Fruit fly (Drosophila melanogaster) whole organism, embryonic: ENCODE results near the gene Send1.
A peak's percentile ranks its signal among the peaks of the same experiment; 100 is the strongest.

ENCODE experiments used
- Atf-2 ChIP-seq: fragments of 200-800 bp; sonication (Bioruptor generic); optimal IDR thresholded peaks from 2 replicates; lab custom pipeline; 2016; ENCODE audit warnings: missing biosample characterization, missing genetic modification characterization
- CG10147 ChIP-seq: fragments of 200-800 bp; sonication (Bioruptor generic); optimal IDR thresholded peaks from 2 replicates; lab custom pipeline; 2019; ENCODE audit warnings: missing biosample characterization, mild to moderate bottlenecking, missing genetic modification characterization, moderate library complexity
- CG11456 ChIP-seq: fragments of 200-800 bp; sonication (Bioruptor generic); IDR thresholded peaks from 3 replicates; pipeline ENCODE4 v1.3.6; 2022; ENCODE audit warnings: missing biosample characterization, missing genetic modification characterization
- CG12769 ChIP-seq: fragments of 200-800 bp; sonication (Bioruptor generic); optimal IDR thresholded peaks from 2 replicates; lab custom pipeline; 2019; ENCODE audit warnings: missing biosample characterization, mild to moderate bottlenecking, missing genetic modification characterization, moderate library complexity
- CG17385 ChIP-seq: fragments of 200-800 bp; sonication (Bioruptor generic); optimal IDR thresholded peaks from 3 replicates; lab custom pipeline; 2018; ENCODE audit warnings: missing biosample characterization, mild to moderate bottlenecking, missing genetic modification characterization
- CG17802 ChIP-seq: fragments of 200-800 bp; sonication (Bioruptor generic); optimal IDR thresholded peaks from 2 replicates; lab custom pipeline; 2018; ENCODE audit warnings: missing biosample characterization, mild to moderate bottlenecking, missing genetic modification characterization, moderate library complexity
- CG17912 ChIP-seq: fragments of 200-800 bp; sonication (Bioruptor generic); optimal IDR thresholded peaks from 2 replicates; lab custom pipeline; 2018; ENCODE audit warnings: missing biosample characterization, mild to moderate bottlenecking, missing genetic modification characterization
- CG18011 ChIP-seq: fragments of 200-800 bp; sonication (Bioruptor generic); optimal IDR thresholded peaks from 2 replicates; lab custom pipeline; 2017; ENCODE audit warnings: missing biosample characterization, missing genetic modification characterization, mild to moderate bottlenecking, moderate library complexity, missing genotype
- CG18476 ChIP-seq: fragments of 200-800 bp; sonication (Bioruptor generic); optimal IDR thresholded peaks from 2 replicates; lab custom pipeline; 2016; ENCODE audit warnings: missing biosample characterization, mild to moderate bottlenecking, missing genetic modification characterization
- CG2712 ChIP-seq: fragments of 200-800 bp; optimal IDR thresholded peaks from 3 replicates; lab custom pipeline; 2019; ENCODE audit warnings: missing biosample characterization, mild to moderate bottlenecking, missing genetic modification characterization, moderate library complexity
- CG3995 ChIP-seq: fragments of 200-800 bp; sonication (Bioruptor generic); optimal IDR thresholded peaks from 3 replicates; lab custom pipeline; 2016; ENCODE audit warnings: missing biosample characterization, missing genetic modification characterization
- CG5953 ChIP-seq: fragments of 200-800 bp; sonication (Bioruptor generic); IDR thresholded peaks from 2 replicates; pipeline ENCODE4 v1.3.6; 2022; ENCODE audit warnings: missing biosample characterization, missing genetic modification characterization
- CG6254 ChIP-seq: fragments of 200-800 bp; sonication (Bioruptor generic); optimal IDR thresholded peaks from 3 replicates; lab custom pipeline; 2017; ENCODE audit warnings: mild to moderate bottlenecking, missing biosample characterization, missing genetic modification reagents, missing genetic modification characterization
- CG6683 ChIP-seq: fragments of 200-800 bp; sonication (Bioruptor generic); optimal IDR thresholded peaks from 2 replicates; lab custom pipeline; 2017; ENCODE audit warnings: missing biosample characterization, mild to moderate bottlenecking, missing genetic modification characterization, missing genetic modification reagents
- CG6813 ChIP-seq: fragments of 200-800 bp; sonication (Bioruptor generic); optimal IDR thresholded peaks from 2 replicates; lab custom pipeline; 2017; ENCODE audit warnings: missing biosample characterization, missing genetic modification characterization, mild to moderate bottlenecking, moderate library complexity, missing genetic modification reagents
- CG7987 ChIP-seq: fragments of 200-800 bp; sonication (Bioruptor generic); optimal IDR thresholded peaks from 2 replicates; lab custom pipeline; 2018; ENCODE audit warnings: missing biosample characterization, mild to moderate bottlenecking, missing genetic modification characterization, moderate library complexity
- CG8388 ChIP-seq: fragments of 200-800 bp; sonication (Bioruptor generic); optimal IDR thresholded peaks from 2 replicates; lab custom pipeline; 2019; ENCODE audit warnings: missing biosample characterization, mild to moderate bottlenecking, missing genetic modification characterization, moderate library complexity
- CG9727 ChIP-seq: fragments of 200-800 bp; sonication (Bioruptor generic); optimal IDR thresholded peaks from 3 replicates; lab custom pipeline; 2017; ENCODE audit warnings: missing biosample characterization, mild to moderate bottlenecking, missing genetic modification characterization
- CG9817 ChIP-seq: fragments of 200-800 bp; sonication (Bioruptor generic); optimal IDR thresholded peaks from 2 replicates; lab custom pipeline; 2018; ENCODE audit warnings: missing biosample characterization, mild to moderate bottlenecking, missing genetic modification characterization, moderate library complexity
- CHES-1-like ChIP-seq: fragments of 200-800 bp; sonication (Bioruptor generic); optimal IDR thresholded peaks from 2 replicates; lab custom pipeline; 2016; ENCODE audit warnings: missing biosample characterization, missing genetic modification characterization
- CTCF ChIP-seq: fragments of 200-800 bp; sonication (Bioruptor generic); optimal IDR thresholded peaks from 2 replicates; lab custom pipeline; 2017; ENCODE audit warnings: missing biosample characterization, mild to moderate bottlenecking, missing genetic modification characterization, moderate library complexity
- CkIIα-i1 ChIP-seq: fragments of 200-800 bp; sonication (Bioruptor generic); IDR thresholded peaks from 2 replicates; pipeline ENCODE4 v1.3.6; 2022; ENCODE audit warnings: missing biosample characterization, missing genetic modification characterization
- Doc3 ChIP-seq: fragments of 200-800 bp; sonication (Bioruptor generic); IDR thresholded peaks from 3 replicates; pipeline ENCODE4 v1.3.6; 2022; ENCODE audit warnings: missing biosample characterization, missing genetic modification characterization; ENCODE audit not compliant: partially characterized antibody
- ERR ChIP-seq: fragments of 200-800 bp; sonication (Bioruptor generic); optimal IDR thresholded peaks from 2 replicates; lab custom pipeline; 2016; ENCODE audit warnings: missing biosample characterization, missing genetic modification characterization
- HLH3B ChIP-seq: fragments of 200-800 bp; sonication (Bioruptor generic); IDR thresholded peaks from 2 replicates; pipeline ENCODE4 v1.3.6; 2022; ENCODE audit warnings: missing biosample characterization, missing genetic modification characterization
- HLH54F ChIP-seq: fragments of 200-800 bp; sonication (Bioruptor generic); optimal IDR thresholded peaks from 3 replicates; lab custom pipeline; 2016; ENCODE audit warnings: missing biosample characterization, missing genetic modification characterization
- NC2β ChIP-seq: fragments of 200-800 bp; sonication (Bioruptor generic); optimal IDR thresholded peaks from 2 replicates; lab custom pipeline; 2016; ENCODE audit warnings: missing biosample characterization, missing genetic modification characterization
- Nf-YC ChIP-seq: fragments of 200-800 bp; optimal IDR thresholded peaks from 3 replicates; lab custom pipeline; 2019; ENCODE audit warnings: missing biosample characterization, mild to moderate bottlenecking, missing genetic modification characterization, moderate library complexity
- NfI ChIP-seq: fragments of 200-800 bp; sonication (Bioruptor generic); optimal IDR thresholded peaks from 3 replicates; lab custom pipeline; 2018; ENCODE audit warnings: missing biosample characterization, mild to moderate bottlenecking, missing genetic modification characterization, moderate library complexity
- Six4 ChIP-seq: fragments of 200-800 bp; sonication (Bioruptor generic); optimal IDR thresholded peaks from 2 replicates; lab custom pipeline; 2016; ENCODE audit warnings: missing biosample characterization, missing genetic modification characterization
- eve ChIP-seq, 2 experiments: fragments of >200 bp; optimal IDR thresholded peaks; 2 replicates each; lab custom pipeline; 2017; ENCODE audit warnings: missing biosample characterization in 2 of 2, missing genetic modification characterization in 2 of 2
- eyg ChIP-seq: fragments of 200-800 bp; sonication (Bioruptor generic); optimal IDR thresholded peaks from 3 replicates; lab custom pipeline; 2016; ENCODE audit warnings: missing biosample characterization, missing genetic modification characterization
- fd96Cb ChIP-seq: fragments of 200-800 bp; sonication (Bioruptor generic); optimal IDR thresholded peaks from 2 replicates; lab custom pipeline; 2018; ENCODE audit warnings: missing biosample characterization, mild to moderate bottlenecking, missing genetic modification characterization, moderate library complexity
- gt ChIP-seq: fragments of 200-800 bp; sonication (Bioruptor generic); IDR thresholded peaks from 2 replicates; pipeline ENCODE4 v1.3.6; 2022; ENCODE audit warnings: missing biosample characterization, missing genetic modification characterization
- hbn ChIP-seq: fragments of 200-800 bp; sonication (Bioruptor generic); IDR thresholded peaks from 2 replicates; pipeline ENCODE4 v1.3.6; 2022; ENCODE audit warnings: missing biosample characterization, missing genetic modification characterization; ENCODE audit not compliant: partially characterized antibody
- hth ChIP-seq: fragments of >200 bp; optimal IDR thresholded peaks from 2 replicates; lab custom pipeline; 2017; ENCODE audit warnings: inconsistent platforms
- ken ChIP-seq: fragments of 200-800 bp; sonication (Bioruptor generic); IDR thresholded peaks from 3 replicates; pipeline ENCODE4 v1.3.6; 2022; ENCODE audit warnings: missing biosample characterization, missing genetic modification characterization
- maf-S ChIP-seq: fragments of 200-800 bp; sonication (Bioruptor generic); optimal IDR thresholded peaks from 2 replicates; lab custom pipeline; 2016; ENCODE audit warnings: missing biosample characterization, missing genetic modification characterization
- mld ChIP-seq: fragments of 200-800 bp; sonication (Bioruptor generic); IDR thresholded peaks from 3 replicates; pipeline ENCODE4 v1.3.6; 2022; ENCODE audit warnings: missing biosample characterization, missing genetic modification characterization; ENCODE audit not compliant: partially characterized antibody
- onecut ChIP-seq: fragments of 200-800 bp; sonication (Bioruptor generic); IDR thresholded peaks from 2 replicates; pipeline ENCODE4 v1.3.6; 2022; ENCODE audit warnings: missing biosample characterization, missing genetic modification characterization
- pan ChIP-seq, 4 experiments: fragments of >200 bp in 3 of 4; fragments of 200-800 bp in 1 of 4; sonication (Bioruptor generic) in 1 of 4; optimal IDR thresholded peaks in 3 of 4; IDR thresholded peaks in 1 of 4; 2 replicates each; pipeline versions ENCODE4 v1.3.6 to Lab custom; 2017 to 2022; ENCODE audit warnings: missing biosample characterization in 2 of 4, missing genetic modification characterization in 2 of 4, mixed read lengths in 1 of 4
- pum ChIP-seq: fragments of 200-800 bp; sonication (Bioruptor generic); optimal IDR thresholded peaks from 2 replicates; lab custom pipeline; 2016; ENCODE audit warnings: missing biosample characterization, missing genetic modification characterization
- ranshi ChIP-seq: fragments of 200-800 bp; sonication (Bioruptor generic); IDR thresholded peaks from 2 replicates; pipeline ENCODE4 v1.3.6; 2022; ENCODE audit warnings: missing biosample characterization, missing genetic modification characterization
- shn ChIP-seq: fragments of 200-800 bp; sonication (Bioruptor generic); optimal IDR thresholded peaks from 3 replicates; lab custom pipeline; 2016; ENCODE audit warnings: missing biosample characterization, missing genetic modification characterization
- sim ChIP-seq: fragments of 200-800 bp; sonication (Bioruptor generic); IDR thresholded peaks from 2 replicates; pipeline ENCODE4 v1.3.6; 2022; ENCODE audit warnings: missing biosample characterization, missing genetic modification characterization
- slbo ChIP-seq: fragments of 200-800 bp; sonication (Bioruptor generic); IDR thresholded peaks from 2 replicates; pipeline ENCODE4 v1.3.6; 2022; ENCODE audit warnings: missing biosample characterization, missing genetic modification characterization
- so ChIP-seq: fragments of 200-800 bp; sonication (Bioruptor generic); IDR thresholded peaks from 3 replicates; pipeline ENCODE4 v1.3.6; 2022; ENCODE audit warnings: missing biosample characterization, missing genetic modification characterization
- sr ChIP-seq: fragments of 200-800 bp; sonication (Bioruptor generic); IDR thresholded peaks from 3 replicates; pipeline ENCODE4 v1.3.6; 2022; ENCODE audit warnings: missing biosample characterization, missing genetic modification characterization
- sug ChIP-seq: fragments of 200-800 bp; optimal IDR thresholded peaks from 2 replicates; lab custom pipeline; 2019; ENCODE audit warnings: missing biosample characterization, mild to moderate bottlenecking, missing genetic modification characterization, moderate library complexity
- twi ChIP-seq: fragments of 200-800 bp; optimal IDR thresholded peaks from 2 replicates; lab custom pipeline; 2019; ENCODE audit warnings: missing biosample characterization, mild to moderate bottlenecking, missing genetic modification characterization, moderate library complexity
- unc-4 ChIP-seq: fragments of 200-800 bp; sonication (Bioruptor generic); IDR thresholded peaks from 2 replicates; pipeline ENCODE4 v1.3.6; 2022; ENCODE audit warnings: missing biosample characterization, missing genetic modification characterization; ENCODE audit not compliant: partially characterized antibody

Gene Send1

dm6 chr2L:2242139-2242538 is 12.7 kb downstream of the Send1 start, which contains the start of gene CG4267 (continued):
- no peak for TF ChIP-seq pum (GFP tag; lab: Kevin White, UChicago)
- no peak for TF ChIP-seq CG18011 (GFP tag; lab: Kevin White, UChicago)
- TF ChIP-seq hth (lab: Kevin White, UChicago) = no peak
- TF ChIP-seq Doc3 (GFP tag; lab: Robert Waterston, UW) = peak; percentile 32; the same call in 1 of the 3 replicates
- 0 out of 2 replicates have a peak, but pooled peaks have one; percentile 9 for TF ChIP-seq onecut (GFP tag; lab: Robert Waterston, UW)
- no peak for TF ChIP-seq CG17912 (GFP tag; lab: Kevin White, UChicago)
- TF ChIP-seq eve (GFP tag; optimal IDR thresholded peaks at IDR 0.05; lab: Kevin White, UChicago) = no peak
- TF ChIP-seq CG9817 = no peak
- TF ChIP-seq CG17385 (GFP tag; lab: Kevin White, UChicago) = no peak
- no peak for TF ChIP-seq NC2β (GFP tag; lab: Kevin White, UChicago)
- no peak for TF ChIP-seq ranshi
- TF ChIP-seq sug (tag; lab: Kevin White, UChicago) = no peak
- no peak for TF ChIP-seq CG8388
- no peak for TF ChIP-seq sr (GFP tag; lab: Robert Waterston, UW)
- no peak for TF ChIP-seq Atf-2 (GFP tag; lab: Kevin White, UChicago)
- no peak for TF ChIP-seq CG9727
- no peak for TF ChIP-seq CG7987 (GFP tag; lab: Kevin White, UChicago)
- no peak for TF ChIP-seq CG6683 (GFP tag; lab: Kevin White, UChicago)
- no peak for TF ChIP-seq CG18476 (GFP tag; lab: Kevin White, UChicago)
- TF ChIP-seq CG17802 (tag; lab: Kevin White, UChicago) = no peak
- TF ChIP-seq CG5953 = no peak
- TF ChIP-seq twi (tag; lab: Kevin White, UChicago) = no peak
- TF ChIP-seq NfI (GFP tag; lab: Kevin White, UChicago) = no peak
- no peak for TF ChIP-seq eyg (GFP tag; lab: Kevin White, UChicago)
- no peak for TF ChIP-seq CkIIα-i1 (GFP tag; lab: Robert Waterston, UW)
- TF ChIP-seq CG6813 (GFP tag; lab: Kevin White, UChicago) = no peak
- TF ChIP-seq Six4 (GFP tag; lab: Kevin White, UChicago) = no peak
- no peak for TF ChIP-seq sim (GFP tag; lab: Robert Waterston, UW)
- peak; percentile 34 for TF ChIP-seq unc-4 (GFP tag; lab: Robert Waterston, UW)
- TF ChIP-seq CTCF (GFP tag; lab: Kevin White, UChicago) = no peak
- 0 out of 3 replicates have a peak, but pooled peaks have one; percentile 27 for TF ChIP-seq ken (GFP tag; lab: Robert Waterston, UW)
- TF ChIP-seq CG6254 (GFP tag; lab: Kevin White, UChicago) = no peak
- TF ChIP-seq HLH54F (GFP tag; lab: Kevin White, UChicago) = no peak
- TF ChIP-seq CG12769 = no peak
- no peak for TF ChIP-seq CG2712 (tag; lab: Kevin White, UChicago)
- TF ChIP-seq fd96Cb (tag; lab: Kevin White, UChicago) = no peak
- TF ChIP-seq gt (GFP tag; lab: Robert Waterston, UW) = no peak
- 0 out of 3 replicates have a peak, but pooled peaks have one; percentile 35 for TF ChIP-seq CG11456 (GFP tag; lab: Robert Waterston, UW)
- TF ChIP-seq slbo = 0 out of 2 replicates have a peak, but pooled peaks have one; percentile 24
- peak; percentile 19; the same call in 1 of the 3 replicates for TF ChIP-seq so (GFP tag; lab: Robert Waterston, UW)
- no peak for TF ChIP-seq Nf-YC
- no peak for TF ChIP-seq CG3995 (GFP tag; lab: Kevin White, UChicago)
- no peak for TF ChIP-seq HLH3B
- TF ChIP-seq maf-S (GFP tag; lab: Kevin White, UChicago) = no peak
- no peak for TF ChIP-seq shn (GFP tag; lab: Kevin White, UChicago)
- no peak for TF ChIP-seq CHES-1-like (GFP tag; lab: Kevin White, UChicago)
- TF ChIP-seq mld = no peak
- no peak for TF ChIP-seq CG10147 (GFP tag; lab: Kevin White, UChicago)
- TF ChIP-seq hbn (GFP tag; lab: Robert Waterston, UW) = peak; percentile 50
- TF ChIP-seq ERR (GFP tag; lab: Kevin White, UChicago) = no peak
- TF ChIP-seq pan (optimal IDR thresholded peaks at IDR 0.05; lab: Kevin White, UChicago) = no peak
- peak in 1 of 2 experiments; percentile 10 for TF ChIP-seq pan (GFP tag; optimal IDR thresholded peaks at IDR 0.05 in 1 of 2, IDR thresholded peaks at IDR 0.05 in 1 of 2)
